Worm (Caenorhabditis elegans): ENCODE data around the gene F46C3.6.

Gene F46C3.6

ce11 chrX:11465215-11465614 lies 45.3 kb upstream of the F46C3.6 start, which contains the start of gene lin-14 (continued):
- no peak for TF ChIP-seq snpc-4 (tag; optimal IDR thresholded peaks at IDR 0.05)

ce11 chrX:11464271-11465103 lies 44.6 kb upstream of the F46C3.6 start:
- TF ChIP-seq snpc-4 (tag; optimal IDR thresholded peaks at IDR 0.05) = peak; percentile 52
- no peak for TF ChIP-seq alr-1 (tag; optimal IDR thresholded peaks at IDR 0.05)
- TF ChIP-seq unc-62 (GFP tag; optimal IDR thresholded peaks at IDR 0.05) = no peak
- TF ChIP-seq F13H6.1 (tag; optimal IDR thresholded peaks at IDR 0.05) = peak; percentile 62
- no peak for TF ChIP-seq lin-13 (GFP tag; optimal IDR thresholded peaks at IDR 0.05)
- no peak for TF ChIP-seq peb-1 (tag; optimal IDR thresholded peaks at IDR 0.05)
- peak; percentile 90 for TF ChIP-seq fos-1 (tag; optimal IDR thresholded peaks at IDR 0.05)
- TF ChIP-seq R02D3.7 (tag; optimal IDR thresholded peaks at IDR 0.05) = no peak
- TF ChIP-seq aly-2 (tag; optimal IDR thresholded peaks at IDR 0.05) = no peak
- TF ChIP-seq nhr-21 (tag; optimal IDR thresholded peaks at IDR 0.05) = no peak
- TF ChIP-seq unc-55 (GFP tag; optimal IDR thresholded peaks at IDR 0.05) = peak; percentile 81
- TF ChIP-seq dmd-4 (tag; optimal IDR thresholded peaks at IDR 0.05) = no peak
- no peak for TF ChIP-seq elt-3 (tag; optimal IDR thresholded peaks at IDR 0.05)
- peak; percentile 60 for TF ChIP-seq nhr-129 (tag; optimal IDR thresholded peaks at IDR 0.05)
- TF ChIP-seq nhr-6 (tag; optimal IDR thresholded peaks at IDR 0.05) = peak; percentile 57
- TF ChIP-seq nhr-237 (tag; optimal IDR thresholded peaks at IDR 0.05) = no peak
- TF ChIP-seq sma-9 (GFP tag; optimal IDR thresholded peaks at IDR 0.05) = peak; percentile 58
- no peak for TF ChIP-seq sma-9 (tag; optimal IDR thresholded peaks at IDR 0.05)
- TF ChIP-seq elt-1 (tag; optimal IDR thresholded peaks at IDR 0.05) = no peak
- no peak for TF ChIP-seq Y55F3AM.14 (GFP tag; optimal IDR thresholded peaks at IDR 0.05)
- TF ChIP-seq mdl-1 (tag; optimal IDR thresholded peaks at IDR 0.05) = peak in 1 of 2 experiments; percentile 66
- TF ChIP-seq egl-27 (tag; optimal IDR thresholded peaks at IDR 0.05) = no peak
- TF ChIP-seq mab-5 (tag; optimal IDR thresholded peaks at IDR 0.05) = peak; percentile 77
- TF ChIP-seq lin-39 (tag; optimal IDR thresholded peaks at IDR 0.05) = no peak
- TF ChIP-seq C34F6.9 (tag; optimal IDR thresholded peaks at IDR 0.05) = peak; percentile 59
- peak; percentile 9 for TF ChIP-seq gmeb-1 (tag; optimal IDR thresholded peaks at IDR 0.05)
- TF ChIP-seq lsy-2 (tag; optimal IDR thresholded peaks at IDR 0.05) = peak in 1 of 2 experiments; percentile 63
- no peak for TF ChIP-seq nhr-25 (tag; optimal IDR thresholded peaks at IDR 0.05)
- no peak for TF ChIP-seq lin-11 (tag; optimal IDR thresholded peaks at IDR 0.05)
- TF ChIP-seq zag-1 (tag; optimal IDR thresholded peaks at IDR 0.05) = peak; percentile 37
- no peak for TF ChIP-seq crh-2 (tag; optimal IDR thresholded peaks at IDR 0.05)
- no peak for TF ChIP-seq sem-4 (tag; optimal IDR thresholded peaks at IDR 0.05)
- no peak for TF ChIP-seq nhr-11 (tag; optimal IDR thresholded peaks at IDR 0.05)
- TF ChIP-seq nhr-10 (tag; optimal IDR thresholded peaks at IDR 0.05) = no peak

- TF ChIP-seq egl-27 (tag; optimal IDR thresholded peaks at IDR 0.05) (no peak), mab-5 (tag; optimal IDR thresholded peaks at IDR 0.05) (peak; percentile 60), nhr-23 (tag; optimal IDR thresholded peaks at IDR 0.05) (no peak), F13H6.1 (tag; optimal IDR thresholded peaks at IDR 0.05) (peak; percentile 50), ceh-16 (tag; optimal IDR thresholded peaks at IDR 0.05) (no peak), sma-9 (GFP tag; optimal IDR thresholded peaks at IDR 0.05) (peak; percentile 75), sma-9 (tag; optimal IDR thresholded peaks at IDR 0.05) (no peak), lin-13 (GFP tag; optimal IDR thresholded peaks at IDR 0.05) (no peak), unc-55 (GFP tag; optimal IDR thresholded peaks at IDR 0.05) (no peak), lsy-2 (tag; optimal IDR thresholded peaks at IDR 0.05) (peak in 1 of 2 experiments; percentile 32), sem-4 (tag; optimal IDR thresholded peaks at IDR 0.05) (peak; percentile 69), mbf-1 (tag; optimal IDR thresholded peaks at IDR 0.05) (no peak), crh-2 (tag; optimal IDR thresholded peaks at IDR 0.05) (no peak), nhr-129 (tag; optimal IDR thresholded peaks at IDR 0.05) (no peak)
Measured at ce11 chrX:11463568-11463967, 43.7 kb upstream of the F46C3.6 start.

- TF ChIP-seq ztf-1 (GFP tag; conservative IDR thresholded peaks at IDR 0.05) (no peak), nhr-129 (tag; optimal IDR thresholded peaks at IDR 0.05) (no peak), lsy-2 (tag; optimal IDR thresholded peaks at IDR 0.05) (peak in 1 of 2 experiments; percentile 14), nhr-237 (tag; optimal IDR thresholded peaks at IDR 0.05) (no peak), sma-9 (GFP tag; optimal IDR thresholded peaks at IDR 0.05) (peak; percentile 28), sma-9 (tag; optimal IDR thresholded peaks at IDR 0.05) (no peak), snpc-4 (tag; optimal IDR thresholded peaks at IDR 0.05) (no peak), gmeb-1 (tag; optimal IDR thresholded peaks at IDR 0.05) (no peak), unc-55 (GFP tag; optimal IDR thresholded peaks at IDR 0.05) (peak; percentile 30), blmp-1 (tag; optimal IDR thresholded peaks at IDR 0.05; ENCODE audit: insufficient read depth) (no peak), nhr-25 (tag; optimal IDR thresholded peaks at IDR 0.05) (no peak), elt-1 (tag; optimal IDR thresholded peaks at IDR 0.05) (no peak), R02D3.7 (tag; optimal IDR thresholded peaks at IDR 0.05) (no peak), unc-62 (GFP tag; optimal IDR thresholded peaks at IDR 0.05) (no peak), mdl-1 (tag; optimal IDR thresholded peaks at IDR 0.05) (no peak), mab-5 (tag; optimal IDR thresholded peaks at IDR 0.05) (peak; percentile 42), lin-13 (GFP tag; optimal IDR thresholded peaks at IDR 0.05) (no peak), sem-4 (tag; optimal IDR thresholded peaks at IDR 0.05) (no peak), egl-27 (tag; optimal IDR thresholded peaks at IDR 0.05) (no peak), elt-3 (tag; optimal IDR thresholded peaks at IDR 0.05) (no peak), F13H6.1 (tag; optimal IDR thresholded peaks at IDR 0.05) (no peak), peb-1 (tag; optimal IDR thresholded peaks at IDR 0.05) (no peak), nhr-6 (tag; optimal IDR thresholded peaks at IDR 0.05) (no peak)
Measured at ce11 chrX:11463005-11463404, 43.1 kb upstream of the F46C3.6 start.
